Fruit fly (Drosophila melanogaster) whole organism, prepupa: Measurements from ENCODE around the gene Max.

Experiments
- CG9139 ChIP-seq: fragments of 200-800 bp; sonication (Bioruptor generic); optimal IDR thresholded peaks from 3 replicates; lab custom pipeline; 2017; ENCODE audit warnings: missing biosample characterization, mild to moderate bottlenecking, missing genetic modification characterization
- Sox102F ChIP-seq: fragments of 200-800 bp; sonication (Bioruptor generic); optimal IDR thresholded peaks from 2 replicates; lab custom pipeline; 2016; ENCODE audit warnings: missing biosample characterization, mild to moderate bottlenecking, missing genetic modification characterization
- Sox14 ChIP-seq: fragments of 200-800 bp; sonication (Bioruptor generic); optimal IDR thresholded peaks from 3 replicates; lab custom pipeline; 2016; ENCODE audit warnings: missing biosample characterization, missing genetic modification characterization
- fd59A ChIP-seq: fragments of 200-800 bp; sonication (Bioruptor generic); optimal IDR thresholded peaks from 2 replicates; lab custom pipeline; 2017; ENCODE audit warnings: missing biosample characterization, mild to moderate bottlenecking, missing genetic modification characterization, missing genetic modification reagents

- no peak for TF ChIP-seq Sox102F (GFP tag; lab: Kevin White, UChicago)
- TF ChIP-seq fd59A (GFP tag; lab: Kevin White, UChicago): no peak
- no peak for TF ChIP-seq Sox14 (GFP tag; lab: Kevin White, UChicago)
- peak; percentile 34 for TF ChIP-seq CG9139 (GFP tag; lab: Kevin White, UChicago)
Measured at dm6 chr3L:19294613-19295299, 30.8 kb upstream of the Max start.
